Worm (Caenorhabditis elegans): ENCODE results near the gene dsh-1.

dsh-1 gene

ce11 chrII:5225284-5225683 lies at the start of gene dsh-1:
TSS of gene dsh-1 (minus strand) at chrII:5225384.
- no peak for TF ChIP-seq dpl-1 (GFP tag; optimal IDR thresholded peaks at IDR 0.05)
- no peak for TF ChIP-seq ztf-18 (tag; optimal IDR thresholded peaks at IDR 0.05)
- no peak for TF ChIP-seq lin-26 (GFP tag; IDR thresholded peaks at IDR 0.05)
- no peak for TF ChIP-seq lin-40 (tag; optimal IDR thresholded peaks at IDR 0.05)
- no peak for TF ChIP-seq ceh-100 (GFP tag; IDR thresholded peaks at IDR 0.05)
- TF ChIP-seq ets-4 (GFP tag; optimal IDR thresholded peaks at IDR 0.05) = no peak
- TF ChIP-seq die-1 (tag; optimal IDR thresholded peaks at IDR 0.05) = no peak

ce11 chrII:5271729-5272322 lies 46.6 kb upstream of the dsh-1 start, which contains the start of gene drn-1:
TSS of gene drn-1 (minus strand) at chrII:5271845.
- TF ChIP-seq Y53F4B.3 (GFP tag; IDR thresholded peaks at IDR 0.05) (no peak), ceh-91 (GFP tag; IDR thresholded peaks at IDR 0.05) (no peak), ztf-3 (GFP tag; optimal IDR thresholded peaks at IDR 0.05) (no peak), ztf-28 (GFP tag; IDR thresholded peaks at IDR 0.05) (no peak)

- TF ChIP-seq D2030.7 (GFP tag; IDR thresholded peaks at IDR 0.05) (no peak), zfh-2 (GFP tag; conservative IDR thresholded peaks at IDR 0.05) (no peak), lin-35 (GFP tag; optimal IDR thresholded peaks at IDR 0.05) (no peak), tlf-1 (GFP tag; optimal IDR thresholded peaks at IDR 0.05) (no peak), nhr-80 (tag; optimal IDR thresholded peaks at IDR 0.05) (no peak), nhr-90 (tag; optimal IDR thresholded peaks at IDR 0.05) (no peak), let-526 (GFP tag; IDR thresholded peaks at IDR 0.05) (no peak), tbp1 (GFP tag; optimal IDR thresholded peaks at IDR 0.05) (no peak), aptf-3 (GFP tag; IDR thresholded peaks at IDR 0.05) (no peak), rec-8 (tag; optimal IDR thresholded peaks at IDR 0.05) (no peak), chd-7 (tag; optimal IDR thresholded peaks at IDR 0.05) (no peak), F22D6.2 (tag; optimal IDR thresholded peaks at IDR 0.05) (no peak), cebp-1 (GFP tag; IDR thresholded peaks at IDR 0.05) (no peak), cebp-1 (tag; optimal IDR thresholded peaks at IDR 0.05) (no peak)
Measured at ce11 chrII:5268977-5269376, 43.8 kb upstream of the dsh-1 start.

- no peak for TF ChIP-seq lsy-27 (tag; optimal IDR thresholded peaks at IDR 0.05; ENCODE audit: borderline replicate concordance, insufficient read depth)
- no peak for TF ChIP-seq nhr-90 (tag; optimal IDR thresholded peaks at IDR 0.05)
- no peak for TF ChIP-seq ztf-18 (tag; optimal IDR thresholded peaks at IDR 0.05)
- TF ChIP-seq sdz-38 (tag; optimal IDR thresholded peaks at IDR 0.05) = no peak
Measured at ce11 chrII:5264650-5265049, 39.5 kb upstream of the dsh-1 start.

- TF ChIP-seq chd-7 (tag; optimal IDR thresholded peaks at IDR 0.05) (no peak), cebp-1 (GFP tag; IDR thresholded peaks at IDR 0.05) (no peak), cebp-1 (tag; optimal IDR thresholded peaks at IDR 0.05) (no peak), nhr-179 (tag; optimal IDR thresholded peaks at IDR 0.05) (no peak), hmg-1.2 (GFP tag; IDR thresholded peaks at IDR 0.05) (no peak), lin-26 (GFP tag; IDR thresholded peaks at IDR 0.05) (no peak), aptf-2 (GFP tag; conservative IDR thresholded peaks at IDR 0.05) (no peak), hsf-1 (GFP tag; IDR thresholded peaks at IDR 0.05) (no peak), ceh-40 (GFP tag; IDR thresholded peaks at IDR 0.05) (no peak), Y53F4B.3 (GFP tag; IDR thresholded peaks at IDR 0.05) (no peak), ztf-22 (GFP tag; optimal IDR thresholded peaks at IDR 0.05) (no peak), gei-17 (GFP tag; optimal IDR thresholded peaks at IDR 0.05) (no peak), F55B11.4 (tag; optimal IDR thresholded peaks at IDR 0.05; ENCODE audit: borderline replicate concordance, insufficient read depth) (no peak), akir-1 (GFP tag; optimal IDR thresholded peaks at IDR 0.05) (no peak), madf-3 (GFP tag; IDR thresholded peaks at IDR 0.05) (no peak), nfya-2 (GFP tag; IDR thresholded peaks at IDR 0.05) (no peak), fkh-3 (tag; optimal IDR thresholded peaks at IDR 0.05) (no peak), repo-1 (tag; optimal IDR thresholded peaks at IDR 0.05) (no peak), xnd-1 (tag; optimal IDR thresholded peaks at IDR 0.05) (no peak)
Measured at ce11 chrII:5255435-5255834, 30.3 kb upstream of the dsh-1 start, which contains the start of gene frpr-4. TSS of gene frpr-4 (minus strand) at chrII:5255535.

Measured in whole organism, young adult.